Fruit fly (Drosophila melanogaster): ENCODE measurements around the gene CG17806.

CG17806 gene

DNA sequence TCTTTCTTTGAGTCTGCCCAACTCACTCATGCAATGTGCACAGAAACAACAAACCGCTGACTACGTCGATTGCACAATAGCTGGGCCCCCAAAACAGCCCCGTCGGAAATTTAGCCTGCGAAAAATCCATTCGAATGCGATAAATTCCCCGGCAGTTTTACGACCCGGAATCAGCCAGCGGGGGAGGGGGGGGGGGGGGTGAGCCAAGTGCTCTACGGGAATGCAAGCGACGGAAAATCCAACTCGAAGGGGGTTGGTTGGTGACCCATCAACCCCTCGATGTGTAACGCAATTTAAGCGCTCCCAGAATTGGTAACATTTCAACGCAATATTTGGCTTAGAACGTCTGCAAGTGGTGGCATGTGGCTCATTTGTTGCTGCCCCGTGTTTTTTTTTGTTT is 43.9 kb upstream of the CG17806 start (continued):
- TF ChIP-seq cg (GFP tag; optimal IDR thresholded peaks at IDR 0.05) = no peak
- peak; percentile 64 for TF ChIP-seq crol (GFP tag; IDR thresholded peaks at IDR 0.05)
- TF ChIP-seq CTCF (GFP tag; optimal IDR thresholded peaks at IDR 0.05) = no peak
- TF ChIP-seq peb (GFP tag; IDR thresholded peaks at IDR 0.05) = no peak
- no peak for TF ChIP-seq Eip74EF (GFP tag; optimal IDR thresholded peaks at IDR 0.05)
- no peak for TF ChIP-seq lab (GFP tag; optimal IDR thresholded peaks at IDR 0.05)
- TF ChIP-seq CG3163 (GFP tag; optimal IDR thresholded peaks at IDR 0.05) = no peak
- TF ChIP-seq gfzf (GFP tag; optimal IDR thresholded peaks at IDR 0.05) = no peak
- no peak for TF ChIP-seq pros (GFP tag; optimal IDR thresholded peaks at IDR 0.05)
- TF ChIP-seq odd (GFP tag; optimal IDR thresholded peaks at IDR 0.05) = no peak
- TF ChIP-seq ac (GFP tag; optimal IDR thresholded peaks at IDR 0.05) = no peak
- no peak for TF ChIP-seq CG9215 (GFP tag; IDR thresholded peaks at IDR 0.05)
- TF ChIP-seq CG16813 (GFP tag; IDR thresholded peaks at IDR 0.05; ENCODE audit: partially characterized antibody) = no peak
- no peak for TF ChIP-seq aop (GFP tag; IDR thresholded peaks at IDR 0.05)
- no peak for TF ChIP-seq CG4424 (GFP tag; optimal IDR thresholded peaks at IDR 0.05)
- TF ChIP-seq CG10321 (GFP tag; IDR thresholded peaks at IDR 0.05) = no peak
- no peak for TF ChIP-seq CG34422 (GFP tag; IDR thresholded peaks at IDR 0.05)
- TF ChIP-seq Nf-YC (tag; optimal IDR thresholded peaks at IDR 0.05) = no peak
- no peak for TF ChIP-seq tin (GFP tag; optimal IDR thresholded peaks at IDR 0.05)
- peak; percentile 82 for TF ChIP-seq Hr39 (optimal IDR thresholded peaks at IDR 0.05)
- no peak for TF ChIP-seq CG14014 (GFP tag; IDR thresholded peaks at IDR 0.05)
- TF ChIP-seq tna (GFP tag; IDR thresholded peaks at IDR 0.05; ENCODE audit: partially characterized antibody) = no peak
- no peak for TF ChIP-seq psq (GFP tag; optimal IDR thresholded peaks at IDR 0.05)
- TF ChIP-seq nau (GFP tag; optimal IDR thresholded peaks at IDR 0.05) = no peak
- TF ChIP-seq Bteb2 (GFP tag; optimal IDR thresholded peaks at IDR 0.05) = no peak
- TF ChIP-seq CG17912 (GFP tag; optimal IDR thresholded peaks at IDR 0.05) = no peak
- no peak for TF ChIP-seq tio (GFP tag; optimal IDR thresholded peaks at IDR 0.05)
- peak; percentile 70 for TF ChIP-seq abd-A (tag; optimal IDR thresholded peaks at IDR 0.05)
- TF ChIP-seq CG34376 (GFP tag; optimal IDR thresholded peaks at IDR 0.05) = no peak
- TF ChIP-seq Dref (GFP tag; IDR thresholded peaks at IDR 0.05) = no peak
- no peak for TF ChIP-seq Lim3 (GFP tag; IDR thresholded peaks at IDR 0.05)
- no peak for TF ChIP-seq Atf3 (GFP tag; optimal IDR thresholded peaks at IDR 0.05)
- TF ChIP-seq bbx (GFP tag; IDR thresholded peaks at IDR 0.05; ENCODE audit: partially characterized antibody) = peak; percentile 73
- 0 out of 3 replicates have a peak, but pooled peaks have one; percentile 7 for TF ChIP-seq zen2 (GFP tag; IDR thresholded peaks at IDR 0.05; ENCODE audit: partially characterized antibody)
- TF ChIP-seq Xbp1 (GFP tag; optimal IDR thresholded peaks at IDR 0.05) = no peak
- peak; percentile 50 for TF ChIP-seq nmo (GFP tag; optimal IDR thresholded peaks at IDR 0.05)
- TF ChIP-seq Ets97D (GFP tag; optimal IDR thresholded peaks at IDR 0.05) = no peak
- no peak for TF ChIP-seq gsb-n (tag; optimal IDR thresholded peaks at IDR 0.05)
- no peak for TF ChIP-seq crp (GFP tag; optimal IDR thresholded peaks at IDR 0.05)
- TF ChIP-seq bigmax (GFP tag; optimal IDR thresholded peaks at IDR 0.05) = no peak
- no peak for TF ChIP-seq CG18764 (GFP tag; optimal IDR thresholded peaks at IDR 0.05)
- no peak for TF ChIP-seq amos (GFP tag; IDR thresholded peaks at IDR 0.05; ENCODE audit: partially characterized antibody)
- no peak for TF ChIP-seq CG15011 (GFP tag; optimal IDR thresholded peaks at IDR 0.05)
- no peak for TF ChIP-seq CG1233 (GFP tag; optimal IDR thresholded peaks at IDR 0.05)
- TF ChIP-seq nerfin-1 (tag; optimal IDR thresholded peaks at IDR 0.05) = peak; percentile 100
